Worm (Caenorhabditis elegans): ENCODE data around the gene K09C6.10.

K09C6.10 gene

DNA sequence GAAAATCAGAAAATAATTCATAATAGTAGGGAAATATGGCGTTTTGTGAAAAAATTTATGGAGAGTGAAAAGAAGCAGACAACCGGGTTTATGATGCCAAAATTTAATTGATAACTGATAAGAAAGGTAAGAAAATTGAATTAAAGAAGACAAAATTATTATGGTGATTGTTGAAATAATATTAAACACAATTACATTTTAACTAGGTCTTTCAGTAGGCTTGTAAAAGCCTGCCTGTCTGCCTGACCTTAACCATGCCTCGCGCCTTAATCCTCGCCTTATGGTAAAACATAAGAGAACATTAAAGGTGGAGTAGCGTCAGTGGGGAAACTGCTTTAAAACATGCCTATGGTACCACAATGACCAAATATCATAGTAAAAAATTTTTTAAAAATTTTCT lies 39.3 kb downstream of the K09C6.10 start, which contains the start of gene T02B11.8:
T02B11.8 (minus strand) TSS at position 101 of the 400 bp plus-strand sequence.
- TF ChIP-seq ztf-11 (tag; optimal IDR thresholded peaks at IDR 0.05) (no peak), elt-2 (tag; optimal IDR thresholded peaks at IDR 0.05) (peak; percentile 45)

DNA sequence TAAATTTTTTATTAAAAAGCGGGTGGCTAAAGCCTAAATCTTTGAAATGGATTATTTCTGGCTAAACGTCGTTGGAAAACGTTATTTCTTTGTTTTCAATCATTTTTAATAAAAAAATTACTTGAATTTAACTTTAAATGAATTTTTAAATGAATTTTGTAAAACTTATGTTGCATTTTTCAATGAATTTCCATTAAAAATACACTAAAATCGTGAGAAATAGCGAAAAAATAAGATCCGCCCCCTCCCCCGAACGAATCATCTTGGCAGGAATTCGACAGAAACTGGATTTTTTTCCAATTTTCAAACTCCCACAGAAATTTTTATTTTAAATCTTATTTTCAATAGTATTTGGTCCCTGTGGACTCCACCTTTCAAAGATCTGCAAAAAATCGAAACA lies 40.0 kb downstream of the K09C6.10 start, which contains the start of gene srg-53:
srg-53 (plus strand) TSS at position 301 of the 400 bp plus-strand sequence.
- TF ChIP-seq sea-2 (GFP tag; optimal IDR thresholded peaks at IDR 0.05) (no peak), nhr-12 (tag; optimal IDR thresholded peaks at IDR 0.05) (no peak), eor-1 (tag; optimal IDR thresholded peaks at IDR 0.05) (no peak), ztf-4 (tag; optimal IDR thresholded peaks at IDR 0.05) (no peak), nhr-23 (tag; optimal IDR thresholded peaks at IDR 0.05) (no peak), elt-1 (tag; optimal IDR thresholded peaks at IDR 0.05) (no peak), lin-39 (tag; optimal IDR thresholded peaks at IDR 0.05) (no peak), lsy-12 (tag; optimal IDR thresholded peaks at IDR 0.05) (no peak)

DNA sequence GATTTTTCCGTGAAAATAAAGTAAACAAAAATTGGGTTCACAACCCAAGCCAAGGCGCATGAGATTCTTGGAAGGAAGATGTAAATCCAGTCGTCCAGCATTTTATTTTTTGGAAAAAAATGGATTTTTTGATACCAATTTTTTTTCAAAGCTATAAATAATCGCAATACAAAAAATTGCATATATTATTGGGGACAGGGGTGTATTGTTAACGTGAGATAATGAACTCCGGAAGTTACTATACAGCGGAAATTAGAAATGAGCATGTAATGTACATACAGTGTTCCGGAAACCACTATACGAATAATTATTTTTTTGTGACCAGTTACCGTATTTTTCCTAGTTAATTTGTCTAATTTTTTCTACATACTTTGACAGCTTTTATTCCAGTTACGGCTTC lies 45.1 kb downstream of the K09C6.10 start, which contains the start of gene srj-38:
srj-38 (minus strand) TSS at position 101 of the 400 bp plus-strand sequence.
- TF ChIP-seq ceh-9 (tag; optimal IDR thresholded peaks at IDR 0.05) (no peak), jun-1 (tag; optimal IDR thresholded peaks at IDR 0.05) (no peak), eor-1 (tag; optimal IDR thresholded peaks at IDR 0.05) (no peak), nhr-11 (tag; optimal IDR thresholded peaks at IDR 0.05) (no peak), hmg-11 (tag; optimal IDR thresholded peaks at IDR 0.05) (no peak), ZK546.5 (tag; optimal IDR thresholded peaks at IDR 0.05) (no peak), nhr-25 (tag; optimal IDR thresholded peaks at IDR 0.05) (no peak), ceh-82 (tag; optimal IDR thresholded peaks at IDR 0.05) (no peak), skn-1 (tag; optimal IDR thresholded peaks at IDR 0.05) (no peak), lin-15B (tag; optimal IDR thresholded peaks at IDR 0.05) (no peak)

DNA sequence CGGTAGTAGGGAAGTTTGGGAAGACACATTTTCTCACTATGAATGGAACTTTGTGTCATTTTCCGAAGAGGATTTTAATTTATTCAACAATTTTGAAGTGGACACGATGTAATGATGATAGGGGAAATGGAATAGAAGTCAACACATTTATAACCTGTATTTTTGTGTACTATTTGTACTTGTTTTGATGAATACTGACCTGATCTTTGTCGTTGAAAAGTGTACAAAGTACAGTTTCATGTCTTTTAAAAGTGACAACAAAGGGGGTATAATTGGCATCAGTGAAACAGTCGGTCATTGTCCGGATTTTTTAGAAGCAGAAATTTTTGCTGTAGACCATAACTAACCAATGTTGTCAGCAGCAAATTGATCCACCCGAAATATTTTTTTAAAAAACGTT lies 50.0 kb downstream of the K09C6.10 start, which contains the start of gene T02B11.6:
T02B11.6 (minus strand) TSS at position 101 of the 400 bp plus-strand sequence.
- TF ChIP-seq egl-27 (tag; optimal IDR thresholded peaks at IDR 0.05), result no peak

All from whole organism, L3 larva.